Fruit fly (Drosophila melanogaster) Kc167 (cell line): ENCODE data around the gene Cpr67Fb.

Experiments
- Myc ChIP-seq: fragments of >200 bp; optimal IDR thresholded peaks from 2 replicates; lab custom pipeline; 2017; ENCODE audit warnings: missing external identifiers
- Sin3A ChIP-seq: fragments of >200 bp; optimal IDR thresholded peaks from 2 replicates; lab custom pipeline; 2018; ENCODE audit warnings: missing external identifiers
- h ChIP-seq: fragments of >200 bp; optimal IDR thresholded peaks from 3 replicates; lab custom pipeline; 2018; ENCODE audit warnings: missing external identifiers
- insv ChIP-seq: fragments of >200 bp; optimal IDR thresholded peaks from 3 replicates; lab custom pipeline; 2018; ENCODE audit warnings: missing external identifiers
- psq ChIP-seq: fragments of >200 bp; optimal IDR thresholded peaks from 2 replicates; lab custom pipeline; 2017; ENCODE audit warnings: missing external identifiers
- ttk ChIP-seq: sonication (Bioruptor generic); optimal IDR thresholded peaks from 2 replicates; lab custom pipeline; 2017; ENCODE audit warnings: missing external identifiers

Cpr67Fb gene

DNA sequence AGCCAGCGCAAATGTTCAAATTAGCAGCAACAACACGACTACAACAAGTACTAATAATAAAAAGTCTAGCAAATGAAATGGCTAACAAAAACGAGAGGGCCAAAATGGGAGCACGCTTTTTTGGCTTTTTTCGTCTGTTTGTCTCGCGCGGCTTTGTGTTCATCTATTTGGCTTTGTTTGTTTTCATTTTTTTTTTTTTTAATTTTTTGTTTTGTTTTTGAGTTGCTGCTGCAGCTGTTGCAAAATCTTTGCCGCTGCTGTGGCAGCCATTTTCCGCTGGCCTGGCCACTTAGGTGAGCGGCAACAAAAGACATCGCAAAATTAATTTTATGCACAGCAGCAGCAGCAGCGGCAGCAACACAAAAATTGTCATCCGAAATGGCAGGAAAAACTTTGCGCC is 44.1 kb downstream of the Cpr67Fb start:
- no peak for TF ChIP-seq Sin3A (lab: Kevin White, UChicago)
- TF ChIP-seq h (lab: Kevin White, UChicago), result no peak
- TF ChIP-seq insv (lab: Kevin White, UChicago), result no peak
- TF ChIP-seq Myc (lab: Kevin White, UChicago), result no peak
- no peak for TF ChIP-seq psq (lab: Kevin White, UChicago)

dm6 chr3L:10940312-10940711 is 46.3 kb downstream of the Cpr67Fb start:
- TF ChIP-seq Sin3A (lab: Kevin White, UChicago) (no peak), h (lab: Kevin White, UChicago) (no peak), insv (lab: Kevin White, UChicago) (no peak), Myc (lab: Kevin White, UChicago) (no peak), psq (lab: Kevin White, UChicago) (no peak), ttk (lab: Kevin White, UChicago) (no peak)

- no peak for TF ChIP-seq psq (lab: Kevin White, UChicago)
- TF ChIP-seq ttk (lab: Kevin White, UChicago), result no peak
- no peak for TF ChIP-seq Myc (lab: Kevin White, UChicago)
- no peak for TF ChIP-seq Sin3A (lab: Kevin White, UChicago)
- TF ChIP-seq h (lab: Kevin White, UChicago), result no peak
- no peak for TF ChIP-seq insv (lab: Kevin White, UChicago)
Observed at dm6 chr3L:10942541-10942940, 48.6 kb downstream of the Cpr67Fb start.
